Worm (Caenorhabditis elegans) whole organism, dauer: ENCODE measurements around the gene nphp-2.

ENCODE experiments used
- unc-62 ChIP-seq: sonication (generic microtip); optimal IDR thresholded peaks from 2 replicates; lab custom pipeline; 2017; ENCODE audit warnings: missing biosample characterization, missing genetic modification reagents, missing genetic modification characterization

Gene nphp-2

DNA sequence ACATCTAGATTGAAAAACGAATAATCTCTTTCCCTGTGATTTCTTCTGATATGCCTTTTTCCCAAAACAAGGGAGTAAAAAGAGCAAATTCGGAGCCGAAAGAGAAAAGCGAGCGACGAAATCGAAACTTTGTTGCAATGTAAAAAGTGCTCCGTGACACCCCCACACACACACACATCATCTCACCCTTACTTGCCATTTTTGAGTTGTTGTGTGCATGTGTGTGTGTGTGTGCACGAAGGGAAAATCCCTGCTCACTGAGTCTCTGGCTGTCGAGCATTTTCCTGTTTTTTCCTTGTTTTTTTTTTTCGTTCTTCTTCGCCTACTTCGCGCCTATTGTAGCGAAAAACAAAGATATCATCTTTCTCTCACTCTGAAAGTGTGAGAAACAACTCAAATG is 8.6 kb upstream of the nphp-2 start:
- TF ChIP-seq unc-62 = no peak

DNA sequence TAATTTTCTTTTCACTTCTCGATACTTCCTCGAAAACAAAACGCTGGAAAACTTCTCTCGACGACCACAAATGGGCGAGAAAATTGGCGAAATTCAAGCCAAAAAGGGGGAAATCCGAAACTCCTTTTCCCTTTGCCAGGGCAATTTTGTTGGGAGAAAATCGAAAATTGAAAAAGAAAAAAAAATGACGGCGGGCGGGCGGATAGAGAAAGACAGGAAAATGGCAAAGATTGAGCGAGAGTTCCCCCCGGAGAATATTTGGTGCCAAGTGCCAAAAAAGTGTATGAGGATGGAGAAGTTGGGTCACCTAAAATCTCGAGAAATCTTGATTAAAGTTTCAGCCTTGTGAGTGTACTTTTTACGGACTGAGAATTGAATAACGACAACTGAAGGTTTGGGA is 7.3 kb upstream of the nphp-2 start:
- no peak for TF ChIP-seq unc-62

DNA sequence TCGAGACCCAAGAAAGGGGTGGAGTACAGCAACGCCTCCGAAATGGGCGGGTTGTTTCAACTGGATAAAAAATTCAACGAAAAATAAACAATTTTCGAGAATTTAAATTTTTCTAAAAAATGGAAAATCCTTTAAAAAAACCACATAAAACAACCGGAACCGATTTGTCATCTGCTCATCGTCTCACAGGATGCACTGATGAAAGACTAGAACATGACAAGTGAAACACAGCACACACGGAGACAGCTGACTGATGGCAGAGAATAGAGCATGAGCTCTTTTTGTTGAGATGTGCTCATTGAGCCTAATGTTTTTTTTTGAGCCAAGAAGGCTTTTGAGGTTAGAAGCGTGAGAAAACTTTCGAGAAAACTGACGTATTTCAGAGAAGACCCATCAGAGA is 5.6 kb upstream of the nphp-2 start:
- TF ChIP-seq unc-62 = no peak

DNA sequence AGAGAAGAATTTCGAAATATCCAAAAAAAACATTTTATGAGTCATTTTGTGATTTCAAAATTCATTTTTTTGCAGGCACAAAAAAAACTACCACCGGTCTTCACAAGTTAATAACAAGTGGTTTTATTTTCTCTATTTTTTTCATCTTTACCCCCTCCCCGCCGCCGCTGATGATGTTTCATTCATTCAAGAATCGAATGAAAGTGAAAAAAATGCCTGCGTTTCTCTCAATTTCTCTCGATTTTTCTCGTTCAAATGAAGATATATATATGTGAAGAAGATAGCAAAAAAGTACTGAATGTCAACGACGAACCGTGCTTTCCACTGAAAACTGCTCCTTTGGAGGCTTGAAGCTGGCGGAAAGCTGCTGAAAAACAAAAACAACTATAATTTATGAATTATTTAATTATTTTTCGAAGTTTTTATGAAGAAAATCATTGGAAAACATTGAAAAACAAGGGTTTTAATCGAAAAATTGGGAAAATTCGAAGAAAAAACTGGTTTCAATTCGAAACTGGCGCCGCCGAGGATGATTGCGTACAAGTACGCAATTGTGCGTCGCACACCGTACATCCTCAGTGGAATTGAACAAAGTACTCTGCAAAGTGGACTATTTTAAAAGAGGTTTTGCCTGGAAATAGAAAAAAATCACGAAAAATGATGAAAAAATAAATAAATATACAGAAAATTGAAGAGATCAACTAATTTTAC is 2.9 kb upstream of the nphp-2 start, which contains the start of gene zig-11:
Gene zig-11, minus strand, starts transcription at position 373 of the 711 bp plus-strand sequence.
- TF ChIP-seq unc-62 = no peak

DNA sequence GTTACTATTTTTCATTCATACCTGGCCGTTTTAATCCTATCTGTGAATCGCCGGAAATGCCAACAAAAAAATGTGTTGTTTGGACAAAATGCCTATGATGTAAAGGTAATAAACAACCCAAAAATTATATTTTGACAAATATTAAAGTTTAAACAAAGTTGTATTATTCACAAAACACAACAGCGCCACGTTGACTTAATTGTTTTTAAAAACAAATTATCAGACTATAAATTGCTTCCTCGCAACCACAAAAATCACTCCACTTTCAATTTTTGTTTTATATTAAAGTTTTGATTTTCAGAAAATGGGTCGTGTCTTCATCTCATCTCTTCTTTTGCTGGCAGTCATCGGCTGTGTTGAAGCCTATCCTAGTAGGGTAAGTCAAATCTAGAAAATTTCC is 11.8 kb downstream of the nphp-2 start, which contains the start of gene Y32G9A.5:
Gene Y32G9A.5, plus strand, starts transcription at position 301 of the 400 bp plus-strand sequence.
- TF ChIP-seq unc-62 = no peak

DNA sequence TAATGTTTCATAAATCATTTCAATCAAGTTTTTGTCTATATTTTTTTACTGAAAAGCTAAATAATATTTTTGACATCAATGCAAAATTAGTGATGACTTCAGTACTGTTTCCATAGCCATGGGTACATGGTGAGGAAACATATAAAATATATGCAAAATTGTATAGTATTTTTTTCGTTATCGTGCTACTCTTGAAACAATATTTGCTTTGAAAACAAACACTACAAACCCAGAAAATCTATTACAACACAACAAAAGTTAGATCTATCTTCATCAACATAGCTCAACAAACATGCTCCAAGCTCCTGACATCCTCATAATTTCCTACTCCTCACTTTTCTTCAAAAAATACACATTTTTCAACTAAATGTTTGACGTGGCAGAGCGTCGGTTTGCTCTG is 13.0 kb downstream of the nphp-2 start, which contains the start of gene srp-3:
Gene srp-3, plus strand, starts transcription at position 301 of the 400 bp plus-strand sequence.
- no peak for TF ChIP-seq unc-62

DNA sequence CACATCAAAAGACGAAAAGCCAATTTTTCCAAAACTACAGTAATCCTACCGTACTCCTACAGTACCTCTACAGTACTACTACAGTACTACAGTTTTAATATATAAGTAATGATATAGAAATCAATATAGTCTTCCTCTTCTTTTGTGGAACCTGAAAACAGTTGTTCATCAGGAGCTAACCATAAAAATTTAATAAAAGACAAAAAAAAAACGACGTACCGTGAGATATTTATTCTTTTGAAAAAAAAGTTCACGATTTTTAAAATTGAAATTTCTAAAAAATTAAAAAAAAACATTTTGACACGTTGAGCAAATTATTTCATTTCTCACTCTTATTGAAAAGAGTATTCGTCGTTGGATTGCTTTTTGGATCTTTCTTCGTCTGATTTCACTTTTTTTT is 15.5 kb downstream of the nphp-2 start, which contains the start of gene Y32G9A.3:
Gene Y32G9A.3, plus strand, starts transcription at position 301 of the 400 bp plus-strand sequence.
- TF ChIP-seq unc-62 = no peak

DNA sequence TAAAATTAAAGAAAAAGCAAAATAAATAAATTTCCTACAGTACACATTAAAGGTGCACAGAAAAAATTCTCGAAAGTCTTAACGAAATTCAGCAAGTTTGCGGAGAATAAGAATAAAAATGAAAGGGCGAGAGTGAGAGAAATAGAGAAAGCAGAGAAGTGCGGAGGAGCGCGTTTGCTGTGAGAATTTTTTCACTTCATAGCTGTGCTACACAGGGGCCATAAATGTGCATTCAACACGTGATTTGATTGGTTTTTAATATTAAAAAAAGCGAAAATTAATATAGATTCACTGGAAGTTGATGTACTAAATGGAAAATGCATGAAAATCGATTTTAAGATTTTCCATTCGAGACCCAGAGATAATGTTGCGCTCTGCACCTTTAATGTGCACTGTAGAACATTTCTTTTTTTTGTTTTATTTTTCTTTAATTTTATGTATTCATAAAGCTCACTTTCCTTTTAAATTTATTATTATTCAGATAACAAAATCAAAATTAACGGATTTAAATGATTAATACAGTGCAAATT is 22.5 kb downstream of the nphp-2 start, which contains the start of gene Y32G9A.2:
Gene Y32G9A.2, plus strand, starts transcription at position 480 of the 530 bp plus-strand sequence.
- no peak for TF ChIP-seq unc-62

DNA sequence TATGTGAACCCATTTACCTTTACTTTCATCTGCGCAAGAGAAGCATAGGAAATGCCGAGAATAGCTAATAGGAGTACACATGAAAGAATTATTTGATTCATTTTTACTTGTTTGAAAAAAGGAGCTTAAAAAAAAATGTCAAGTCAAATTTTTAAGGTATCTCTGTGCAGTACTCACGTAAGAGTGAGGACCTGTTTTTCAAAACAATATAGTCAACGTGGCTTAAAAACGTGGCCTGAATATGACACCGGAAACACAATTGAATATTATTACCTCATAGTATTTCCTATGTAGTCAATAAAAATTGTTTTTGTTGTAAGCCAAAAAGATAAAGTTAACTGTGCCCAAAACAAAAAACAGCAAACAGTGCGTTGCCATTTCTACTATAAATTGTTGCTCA is 24.5 kb downstream of the nphp-2 start, which contains the start of gene Y32G9A.12:
Gene Y32G9A.12, minus strand, starts transcription at position 101 of the 400 bp plus-strand sequence.
- no peak for TF ChIP-seq unc-62

DNA sequence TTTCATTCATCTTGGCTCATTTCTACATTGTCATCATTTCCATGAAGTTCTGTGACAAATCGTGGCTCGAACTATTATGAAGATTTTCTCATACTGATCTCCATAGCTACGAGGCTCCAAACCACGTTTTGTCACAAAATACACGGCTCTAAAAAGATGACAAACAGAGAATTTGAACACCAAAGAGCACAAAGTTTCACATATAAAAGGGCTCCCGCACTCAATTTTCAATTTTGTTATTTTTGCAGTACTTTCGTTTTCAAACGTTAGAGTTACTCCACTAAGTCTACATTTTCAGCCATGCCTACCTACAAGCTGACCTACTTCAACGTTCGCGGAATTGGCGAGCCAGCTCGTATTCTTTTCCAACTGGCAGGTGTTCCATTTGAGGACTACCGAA is 25.7 kb downstream of the nphp-2 start, which contains the start of gene gst-37:
Gene gst-37, plus strand, starts transcription at position 301 of the 400 bp plus-strand sequence.
- TF ChIP-seq unc-62 = no peak

DNA sequence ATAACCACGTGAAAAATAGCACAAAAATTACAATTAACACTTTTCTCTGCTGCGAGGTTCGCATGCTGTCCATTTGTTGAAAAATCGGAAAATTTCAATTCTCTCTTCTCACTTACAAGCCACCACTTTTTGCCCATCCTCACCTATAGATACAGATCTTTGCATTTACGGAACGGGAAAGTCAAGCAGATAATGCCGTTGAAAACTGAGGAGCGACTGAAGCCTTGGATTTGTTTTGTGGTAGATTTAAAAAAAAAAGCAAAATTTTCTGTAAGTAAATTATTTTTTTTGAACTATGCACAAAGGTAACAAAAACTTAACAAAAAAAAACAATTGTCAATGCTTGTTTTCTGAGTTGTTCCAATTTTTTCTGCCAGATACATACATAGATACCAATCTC is 29.9 kb downstream of the nphp-2 start, which contains the start of gene T06A1.1:
Gene T06A1.1, minus strand, starts transcription at position 101 of the 400 bp plus-strand sequence.
- no peak for TF ChIP-seq unc-62

DNA sequence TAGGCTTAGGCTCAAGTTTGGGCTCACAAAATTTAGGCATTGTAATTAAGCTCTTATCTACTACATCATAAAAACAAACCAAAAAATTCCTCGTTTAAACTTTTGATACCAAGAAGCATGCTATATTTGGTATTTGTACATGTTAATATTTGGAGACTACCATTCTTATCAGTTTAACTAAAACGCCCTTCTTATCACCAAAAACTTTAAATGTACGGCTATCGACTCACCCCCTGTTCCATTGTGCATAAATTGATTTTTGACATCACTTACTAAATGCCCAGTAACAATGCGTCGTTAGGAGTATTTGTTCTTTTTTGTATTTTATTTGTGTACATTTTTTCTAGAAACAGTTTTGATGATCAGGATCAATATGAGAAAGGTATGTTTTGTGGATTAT is 31.4 kb downstream of the nphp-2 start, which contains the start of gene T06A1.5:
Gene T06A1.5, plus strand, starts transcription at position 209 of the 400 bp plus-strand sequence.
- TF ChIP-seq unc-62 = no peak

DNA sequence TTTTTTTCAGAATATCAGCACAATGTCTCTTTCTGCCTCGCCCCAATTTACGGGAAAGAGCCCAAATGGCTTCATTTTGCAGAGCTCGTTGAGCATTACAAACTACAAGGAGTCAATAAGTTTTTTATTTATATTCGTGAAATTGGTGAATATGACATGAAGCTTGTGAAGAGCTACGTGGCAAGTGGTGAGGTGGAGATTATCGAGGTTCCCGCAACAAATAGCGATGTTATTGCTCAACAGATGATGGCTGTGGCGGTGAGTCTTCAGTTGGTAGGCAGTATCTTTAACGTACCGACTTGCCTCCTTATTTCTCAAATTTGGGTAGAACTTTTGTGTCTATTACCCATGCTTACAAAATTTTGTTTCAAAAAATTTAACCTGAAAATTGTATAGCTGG is 32.9 kb downstream of the nphp-2 start:
- no peak for TF ChIP-seq unc-62

DNA sequence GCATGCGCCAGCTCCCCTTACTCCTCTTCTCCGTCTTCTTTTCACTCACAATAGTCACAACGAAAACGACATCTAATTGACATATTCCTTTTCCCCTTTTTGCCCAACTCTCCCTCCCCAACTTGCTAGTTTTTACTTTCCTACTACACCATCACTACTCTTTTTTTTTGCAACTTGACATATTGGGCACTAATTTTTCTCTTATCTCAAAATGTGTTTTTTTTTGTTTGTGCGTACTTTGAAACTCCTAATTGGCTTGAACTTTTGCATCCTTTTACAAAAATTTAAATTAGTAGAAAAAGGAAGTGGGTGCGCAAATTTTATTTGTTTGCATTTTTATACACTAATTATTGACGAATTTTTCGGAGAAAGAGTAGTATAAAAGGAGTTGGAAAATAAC is 39.9 kb downstream of the nphp-2 start:
- no peak for TF ChIP-seq unc-62

DNA sequence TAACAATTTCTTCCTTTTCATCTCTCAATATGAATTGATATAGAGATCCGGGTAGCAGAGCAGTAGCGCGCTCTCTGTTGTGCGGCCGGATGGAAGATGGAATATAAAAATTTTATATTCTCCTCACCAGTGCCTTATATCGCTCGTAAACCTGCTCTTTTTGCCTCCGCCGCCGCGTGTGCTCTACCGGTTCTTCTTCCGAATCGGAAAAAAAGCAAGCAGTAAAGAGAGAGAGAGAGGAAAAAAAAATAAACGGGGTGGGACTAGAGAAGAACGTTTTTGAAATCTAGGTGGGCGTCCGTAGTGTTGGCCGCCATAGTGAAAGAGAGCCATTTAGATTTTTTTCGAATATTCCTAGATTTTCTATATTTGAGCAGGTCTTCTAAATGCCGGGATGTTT is 42.4 kb downstream of the nphp-2 start, which contains the start of gene glb-25:
Gene glb-25, plus strand, starts transcription at position 301 of the 400 bp plus-strand sequence.
- no peak for TF ChIP-seq unc-62

DNA sequence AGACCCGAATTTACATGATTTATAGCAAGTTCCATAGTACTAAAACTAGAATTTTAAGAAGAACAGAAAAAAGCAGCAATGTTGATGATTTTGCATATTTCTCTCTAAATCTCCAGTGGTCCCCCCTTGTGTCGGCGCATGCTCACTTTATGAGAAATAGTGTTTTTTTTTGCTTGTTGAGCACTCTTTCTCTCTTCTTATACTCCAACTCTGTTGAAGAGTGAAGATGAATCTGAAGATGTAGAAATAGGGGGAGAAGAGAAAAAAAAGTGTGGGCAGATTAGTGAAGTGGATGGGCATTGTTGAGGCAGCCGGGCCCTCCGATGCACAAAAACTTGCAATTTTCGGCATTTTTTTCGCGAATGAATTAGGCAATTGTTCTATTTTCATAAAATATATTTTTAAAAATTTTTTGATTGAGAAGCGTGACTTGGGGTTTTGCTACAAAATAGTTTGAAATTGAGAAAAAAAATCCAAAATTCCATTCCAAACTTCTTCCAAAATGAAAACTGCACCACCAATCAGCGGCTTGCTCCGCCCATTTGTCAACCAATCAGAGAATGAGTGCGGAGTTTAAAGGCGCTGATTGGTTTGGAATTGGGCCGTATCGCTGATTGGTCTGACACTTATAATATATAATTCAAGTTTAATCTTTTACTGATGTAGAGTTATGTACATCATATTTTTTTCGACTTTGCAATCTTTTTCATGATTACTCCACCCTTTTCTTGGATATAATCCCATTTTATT is 45.1 kb downstream of the nphp-2 start:
- TF ChIP-seq unc-62 = no peak

DNA sequence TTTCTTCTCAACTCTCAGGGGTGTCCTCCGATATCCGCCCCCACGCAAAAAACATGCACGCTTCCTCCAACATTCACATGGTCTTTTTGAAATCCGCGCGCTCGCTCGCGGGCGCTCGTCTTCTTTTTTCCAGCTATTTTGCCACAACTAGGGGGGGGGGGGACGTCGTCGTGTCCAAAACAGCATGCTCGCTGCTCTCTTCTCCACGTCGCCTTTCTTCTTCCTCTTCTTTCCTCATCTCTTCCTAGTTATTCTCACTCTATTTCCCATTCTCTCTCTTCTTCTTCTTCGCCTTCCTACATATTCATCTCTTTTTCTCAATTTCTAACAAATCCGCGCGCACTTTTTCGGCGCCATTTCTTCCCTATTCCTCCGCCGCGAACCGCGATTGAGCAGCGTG is 47.9 kb downstream of the nphp-2 start:
- TF ChIP-seq unc-62 = no peak
